Fruit fly (Drosophila melanogaster) whole organism, embryonic: ENCODE measurements around the gene CNMaR.

Source experiments
- Ada2b ChIP-seq: fragments of 200-800 bp; sonication (Bioruptor generic); IDR thresholded peaks from 2 replicates; pipeline ENCODE4 v1.3.6; 2022; ENCODE audit warnings: missing biosample characterization, missing genetic modification characterization
- CG10267 ChIP-seq: fragments of 200-800 bp; sonication (Bioruptor generic); optimal IDR thresholded peaks from 2 replicates; lab custom pipeline; 2018; ENCODE audit warnings: missing biosample characterization, mild to moderate bottlenecking, missing genetic modification characterization, moderate library complexity
- CG11560 ChIP-seq: fragments of 200-800 bp; sonication (Bioruptor generic); IDR thresholded peaks from 3 replicates; pipeline ENCODE4 v1.3.6; 2022; ENCODE audit warnings: missing biosample characterization, missing genetic modification characterization
- CG12659 ChIP-seq: fragments of 200-800 bp; sonication (Bioruptor generic); optimal IDR thresholded peaks from 3 replicates; lab custom pipeline; 2017; ENCODE audit warnings: mild to moderate bottlenecking, missing biosample characterization, missing genetic modification reagents, missing genetic modification characterization
- CG12744 ChIP-seq: fragments of 200-800 bp; sonication (Bioruptor generic); optimal IDR thresholded peaks from 2 replicates; lab custom pipeline; 2016; ENCODE audit warnings: missing biosample characterization, missing genetic modification characterization
- CG12942 ChIP-seq: fragments of 200-800 bp; sonication (Bioruptor generic); optimal IDR thresholded peaks from 3 replicates; lab custom pipeline; 2016; ENCODE audit warnings: missing biosample characterization, missing genetic modification characterization
- CG13296 ChIP-seq: fragments of 200-800 bp; sonication (Bioruptor generic); optimal IDR thresholded peaks from 3 replicates; lab custom pipeline; 2018; ENCODE audit warnings: missing biosample characterization, mild to moderate bottlenecking, missing genetic modification characterization
- CG13894 ChIP-seq: fragments of 200-800 bp; sonication (Bioruptor generic); optimal IDR thresholded peaks from 3 replicates; lab custom pipeline; 2018; ENCODE audit warnings: missing biosample characterization, mild to moderate bottlenecking, missing genetic modification characterization, moderate library complexity
- CG14441 ChIP-seq: fragments of 200-800 bp; sonication (Bioruptor generic); IDR thresholded peaks from 2 replicates; pipeline ENCODE4 v1.3.6; 2022; ENCODE audit warnings: missing biosample characterization, missing genetic modification characterization
- CG15514 ChIP-seq: fragments of 200-800 bp; sonication (Bioruptor generic); optimal IDR thresholded peaks from 3 replicates; lab custom pipeline; 2017; ENCODE audit warnings: missing biosample characterization, missing genetic modification characterization, mild to moderate bottlenecking, moderate library complexity, missing genetic modification reagents
- CG16779 ChIP-seq: fragments of 200-800 bp; sonication (Bioruptor generic); IDR thresholded peaks from 2 replicates; pipeline ENCODE4 v1.3.6; 2022; ENCODE audit warnings: missing biosample characterization, missing genetic modification characterization
- CG17328 ChIP-seq: fragments of 200-800 bp; sonication (Bioruptor generic); IDR thresholded peaks from 2 replicates; pipeline ENCODE4 v1.3.6; 2022; ENCODE audit warnings: missing biosample characterization, missing genetic modification characterization
- CG18011 ChIP-seq: fragments of 200-800 bp; sonication (Bioruptor generic); optimal IDR thresholded peaks from 2 replicates; lab custom pipeline; 2017; ENCODE audit warnings: missing biosample characterization, missing genetic modification characterization, mild to moderate bottlenecking, moderate library complexity, missing genotype
- CG2712 ChIP-seq: fragments of 200-800 bp; optimal IDR thresholded peaks from 3 replicates; lab custom pipeline; 2019; ENCODE audit warnings: missing biosample characterization, mild to moderate bottlenecking, missing genetic modification characterization, moderate library complexity
- CG6813 ChIP-seq: fragments of 200-800 bp; sonication (Bioruptor generic); optimal IDR thresholded peaks from 2 replicates; lab custom pipeline; 2017; ENCODE audit warnings: missing biosample characterization, missing genetic modification characterization, mild to moderate bottlenecking, moderate library complexity, missing genetic modification reagents
- CG7556 ChIP-seq: fragments of 200-800 bp; sonication (Bioruptor generic); optimal IDR thresholded peaks from 2 replicates; lab custom pipeline; 2017; ENCODE audit warnings: missing biosample characterization, mild to moderate bottlenecking, missing genetic modification characterization
- CG9876 ChIP-seq: fragments of 200-800 bp; sonication (Bioruptor generic); optimal IDR thresholded peaks from 2 replicates; lab custom pipeline; 2016; ENCODE audit warnings: missing biosample characterization, missing genetic modification characterization
- CTCF ChIP-seq: fragments of 200-800 bp; sonication (Bioruptor generic); optimal IDR thresholded peaks from 2 replicates; lab custom pipeline; 2017; ENCODE audit warnings: missing biosample characterization, mild to moderate bottlenecking, missing genetic modification characterization, moderate library complexity
- Camta ChIP-seq: fragments of 200-800 bp; sonication (Bioruptor generic); optimal IDR thresholded peaks from 2 replicates; lab custom pipeline; 2016; ENCODE audit warnings: missing biosample characterization, missing genetic modification characterization
- D ChIP-seq, 2 experiments: fragments of 200-800 bp in 1 of 2; fragments of >200 bp in 1 of 2; sonication (Bioruptor generic) in 1 of 2; optimal IDR thresholded peaks; 2 replicates in 1 of 2; 3 replicates in 1 of 2; lab custom pipeline; 2017; ENCODE audit warnings: mild to moderate bottlenecking in 1 of 2, missing biosample characterization in 1 of 2, missing genetic modification characterization in 1 of 2, missing genetic modification reagents in 1 of 2
- D19A ChIP-seq: fragments of 200-800 bp; optimal IDR thresholded peaks from 3 replicates; lab custom pipeline; 2019; ENCODE audit warnings: missing biosample characterization, mild to moderate bottlenecking, missing genetic modification characterization, moderate library complexity
- Dp ChIP-seq: fragments of 200-800 bp; sonication (Bioruptor generic); optimal IDR thresholded peaks from 2 replicates; lab custom pipeline; 2018; ENCODE audit warnings: missing biosample characterization, mild to moderate bottlenecking, missing genetic modification characterization, moderate library complexity
- H15 ChIP-seq: fragments of 200-800 bp; sonication (Bioruptor generic); IDR thresholded peaks from 3 replicates; pipeline ENCODE4 v1.3.6; 2022; ENCODE audit warnings: missing biosample characterization, missing genetic modification characterization
- HLH3B ChIP-seq: fragments of 200-800 bp; sonication (Bioruptor generic); IDR thresholded peaks from 2 replicates; pipeline ENCODE4 v1.3.6; 2022; ENCODE audit warnings: missing biosample characterization, missing genetic modification characterization
- Hey ChIP-seq: fragments of 200-800 bp; sonication (Bioruptor generic); optimal IDR thresholded peaks from 3 replicates; lab custom pipeline; 2018; ENCODE audit warnings: missing biosample characterization, mild to moderate bottlenecking, missing genetic modification characterization
- NFAT ChIP-seq: fragments of 200-800 bp; sonication (Bioruptor generic); IDR thresholded peaks from 2 replicates; pipeline ENCODE4 v1.3.6; 2022; ENCODE audit warnings: missing biosample characterization, missing genetic modification characterization
- Side ChIP-seq: fragments of 200-800 bp; sonication (Bioruptor generic); optimal IDR thresholded peaks from 2 replicates; lab custom pipeline; 2016; ENCODE audit warnings: missing biosample characterization, missing genetic modification characterization
- Sox100B ChIP-seq: fragments of 200-800 bp; sonication (Bioruptor generic); optimal IDR thresholded peaks from 3 replicates; lab custom pipeline; 2018; ENCODE audit warnings: missing biosample characterization, mild to moderate bottlenecking, missing genetic modification characterization
- TFAM ChIP-seq: fragments of 200-800 bp; sonication (Bioruptor generic); optimal IDR thresholded peaks from 2 replicates; lab custom pipeline; 2017; ENCODE audit warnings: missing biosample characterization, missing genetic modification characterization, inconsistent platforms
- Trl ChIP-seq, 3 experiments: fragments of >200 bp in 2 of 3; fragments of 200-800 bp in 1 of 3; sonication (Bioruptor generic) in 1 of 3; optimal IDR thresholded peaks; 2 replicates in 1 of 3; 3 replicates in 2 of 3; lab custom pipeline; 2016 to 2017; ENCODE audit warnings: missing biosample characterization in 1 of 3, missing genetic modification characterization in 1 of 3
- Usf ChIP-seq: fragments of 200-800 bp; sonication (Bioruptor generic); optimal IDR thresholded peaks from 2 replicates; lab custom pipeline; 2017; ENCODE audit warnings: missing genotype, missing biosample characterization, missing genetic modification characterization
- ab ChIP-seq: fragments of 200-800 bp; sonication (Bioruptor generic); optimal IDR thresholded peaks from 2 replicates; lab custom pipeline; 2016; ENCODE audit warnings: missing biosample characterization, missing genetic modification characterization
- aop ChIP-seq: fragments of 200-800 bp; sonication (Bioruptor generic); IDR thresholded peaks from 2 replicates; pipeline ENCODE4 v1.3.6; 2022; ENCODE audit warnings: missing biosample characterization, missing genetic modification characterization
- ap ChIP-seq: fragments of 200-800 bp; sonication (Bioruptor generic); IDR thresholded peaks from 2 replicates; pipeline ENCODE4 v1.3.6; 2022; ENCODE audit warnings: missing biosample characterization, missing genetic modification characterization
- ara ChIP-seq: fragments of 200-800 bp; sonication (Bioruptor generic); IDR thresholded peaks from 2 replicates; pipeline ENCODE4 v1.3.6; 2022; ENCODE audit warnings: missing biosample characterization, missing genetic modification characterization
- cad ChIP-seq: fragments of >200 bp; optimal IDR thresholded peaks from 2 replicates; lab custom pipeline; 2017; ENCODE audit warnings: missing biosample characterization, missing genetic modification characterization
- en ChIP-seq: fragments of 200-800 bp; sonication (Bioruptor generic); optimal IDR thresholded peaks from 2 replicates; lab custom pipeline; 2016; ENCODE audit warnings: missing biosample characterization, missing genetic modification characterization
- fru ChIP-seq: fragments of >200 bp; optimal IDR thresholded peaks from 2 replicates; lab custom pipeline; 2017
- gcm2 ChIP-seq: fragments of 200-800 bp; sonication (Bioruptor generic); optimal IDR thresholded peaks from 2 replicates; lab custom pipeline; 2016; ENCODE audit warnings: missing biosample characterization, missing genetic modification characterization
- gfzf ChIP-seq: fragments of 200-800 bp; sonication (Bioruptor generic); optimal IDR thresholded peaks from 2 replicates; lab custom pipeline; 2016; ENCODE audit warnings: missing biosample characterization, mild to moderate bottlenecking, missing genetic modification characterization, moderate library complexity
- grau ChIP-seq: fragments of 200-800 bp; optimal IDR thresholded peaks from 3 replicates; lab custom pipeline; 2019; ENCODE audit warnings: missing biosample characterization, mild to moderate bottlenecking, missing genetic modification characterization, moderate library complexity
- her ChIP-seq: fragments of 200-800 bp; sonication (Bioruptor generic); optimal IDR thresholded peaks from 2 replicates; lab custom pipeline; 2016; ENCODE audit warnings: missing biosample characterization, missing genetic modification characterization
- hkb ChIP-seq, 2 experiments: fragments of 200-800 bp in 1 of 2; fragments of >200 bp in 1 of 2; sonication (Bioruptor generic) in 1 of 2; IDR thresholded peaks in 1 of 2; optimal IDR thresholded peaks in 1 of 2; 2 replicates each; pipeline versions ENCODE4 v1.3.6 to Lab custom; 2017 to 2022; ENCODE audit warnings: missing biosample characterization in 1 of 2, missing genetic modification characterization in 1 of 2
- klu ChIP-seq: fragments of 200-800 bp; sonication (Bioruptor generic); IDR thresholded peaks from 2 replicates; pipeline ENCODE4 v1.3.6; 2022; ENCODE audit warnings: missing biosample characterization, missing genetic modification characterization
- luna ChIP-seq: fragments of 200-800 bp; sonication (Bioruptor generic); optimal IDR thresholded peaks from 2 replicates; lab custom pipeline; 2016; ENCODE audit warnings: missing biosample characterization, missing genetic modification characterization
- slbo ChIP-seq: fragments of 200-800 bp; sonication (Bioruptor generic); IDR thresholded peaks from 2 replicates; pipeline ENCODE4 v1.3.6; 2022; ENCODE audit warnings: missing biosample characterization, missing genetic modification characterization
- so ChIP-seq: fragments of 200-800 bp; sonication (Bioruptor generic); IDR thresholded peaks from 3 replicates; pipeline ENCODE4 v1.3.6; 2022; ENCODE audit warnings: missing biosample characterization, missing genetic modification characterization
- tin ChIP-seq: fragments of 200-800 bp; sonication (Bioruptor generic); optimal IDR thresholded peaks from 3 replicates; lab custom pipeline; 2016; ENCODE audit warnings: missing biosample characterization, missing genetic modification characterization
- trh ChIP-seq: fragments of 200-800 bp; sonication (Bioruptor generic); optimal IDR thresholded peaks from 2 replicates; lab custom pipeline; 2016; ENCODE audit warnings: missing biosample characterization, missing genetic modification characterization

The CNMaR gene

dm6 chr3L:9696650-9697526 is 53.0 kb downstream of the CNMaR start, which contains the start of gene Prps (continued):
- TF ChIP-seq CG2712 (tag; lab: Kevin White, UChicago) = peak; percentile 78
- TF ChIP-seq hkb (optimal IDR thresholded peaks at IDR 0.05; lab: Kevin White, UChicago) = no peak
- TF ChIP-seq hkb (GFP tag; IDR thresholded peaks at IDR 0.05; lab: Robert Waterston, UW) = peak; percentile 85
- peak; percentile 74 for TF ChIP-seq CG15514 (GFP tag; lab: Kevin White, UChicago)
- peak; percentile 82 for TF ChIP-seq CG14441
- peak; percentile 77 for TF ChIP-seq en (GFP tag; lab: Kevin White, UChicago)
- peak; percentile 80 for TF ChIP-seq Ada2b (GFP tag; lab: Robert Waterston, UW)
- TF ChIP-seq CG13296 (GFP tag; lab: Kevin White, UChicago) = peak; percentile 79
- TF ChIP-seq tin (GFP tag; lab: Kevin White, UChicago) = peak; percentile 84
- TF ChIP-seq CG16779 (GFP tag; lab: Robert Waterston, UW) = peak; percentile 87
- peak; percentile 81; the same call in 2 of the 3 replicates for TF ChIP-seq H15 (GFP tag; lab: Robert Waterston, UW)
- TF ChIP-seq CG11560 (tag; lab: Robert Waterston, UW) = peak; percentile 43; the same call in 1 of the 3 replicates
- TF ChIP-seq D (optimal IDR thresholded peaks at IDR 0.05; lab: Kevin White, UChicago) = no peak
- TF ChIP-seq D (GFP tag; optimal IDR thresholded peaks at IDR 0.05; lab: Kevin White, UChicago) = peak; percentile 36
- TF ChIP-seq CG9876 = peak; percentile 35
- peak; percentile 91 for TF ChIP-seq her (GFP tag; lab: Kevin White, UChicago)
- TF ChIP-seq CTCF (GFP tag; lab: Kevin White, UChicago) = peak; percentile 17
- peak; percentile 87 for TF ChIP-seq HLH3B
- no peak for TF ChIP-seq Usf (GFP tag; lab: Kevin White, UChicago)
- peak; percentile 81 for TF ChIP-seq so (GFP tag; lab: Robert Waterston, UW)
- peak; percentile 49 for TF ChIP-seq gcm2 (GFP tag; lab: Kevin White, UChicago)
- TF ChIP-seq NFAT (GFP tag; lab: Robert Waterston, UW) = peak; percentile 88
- peak; percentile 79 for TF ChIP-seq Side
- TF ChIP-seq Camta (GFP tag; lab: Kevin White, UChicago) = peak; percentile 65
- TF ChIP-seq ap (GFP tag; lab: Robert Waterston, UW) = peak; percentile 51; the same call in 1 of the 2 replicates
- TF ChIP-seq Hey (tag; lab: Kevin White, UChicago) = peak; percentile 59
- TF ChIP-seq Trl (optimal IDR thresholded peaks at IDR 0.05; lab: Kevin White, UChicago) = peak; percentile 76 to 97
- TF ChIP-seq Trl (GFP tag; optimal IDR thresholded peaks at IDR 0.05; lab: Kevin White, UChicago) = peak; percentile 85
- TF ChIP-seq CG12659 = peak; percentile 48
- peak; percentile 67 for TF ChIP-seq CG12942 (GFP tag; lab: Kevin White, UChicago)
- no peak for TF ChIP-seq Dp (GFP tag; lab: Kevin White, UChicago)
- TF ChIP-seq slbo = peak; percentile 82
- TF ChIP-seq ara (GFP tag; lab: Robert Waterston, UW) = peak; percentile 55; the same call in 1 of the 2 replicates
- peak; percentile 64 for TF ChIP-seq grau (tag; lab: Kevin White, UChicago)
- peak; percentile 48 for TF ChIP-seq luna
- TF ChIP-seq klu (GFP tag; lab: Robert Waterston, UW) = no peak
- no peak for TF ChIP-seq trh (GFP tag; lab: Kevin White, UChicago)
- TF ChIP-seq CG18011 (GFP tag; lab: Kevin White, UChicago) = peak; percentile 53
- no peak for TF ChIP-seq ab (GFP tag; lab: Kevin White, UChicago)
- TF ChIP-seq CG17328 (GFP tag; lab: Robert Waterston, UW) = peak; percentile 75
- no peak for TF ChIP-seq aop (GFP tag; lab: Robert Waterston, UW)
- peak; percentile 61 for TF ChIP-seq CG10267 (tag; lab: Kevin White, UChicago)
- no peak for TF ChIP-seq TFAM (GFP tag; lab: Kevin White, UChicago)
- TF ChIP-seq gfzf = no peak
- TF ChIP-seq CG13894 (tag; lab: Kevin White, UChicago) = peak; percentile 85
- peak; percentile 50 for TF ChIP-seq CG12744
- TF ChIP-seq CG7556 (GFP tag; lab: Kevin White, UChicago) = peak; percentile 44
- TF ChIP-seq D19A = peak; percentile 100
- TF ChIP-seq cad (GFP tag; lab: Kevin White, UChicago) = no peak
- TF ChIP-seq Sox100B (GFP tag; lab: Kevin White, UChicago) = peak; percentile 44
- TF ChIP-seq fru = no peak
- TF ChIP-seq CG6813 = peak; percentile 69
